Fruit fly (Drosophila melanogaster) whole organism, pupa: ENCODE results near the gene sac.

ENCODE experiments used
- CG10348 ChIP-seq: fragments of 200-800 bp; sonication (Bioruptor generic); IDR thresholded peaks from 2 replicates; pipeline ENCODE4 v1.3.6; 2022; ENCODE audit warnings: missing biosample characterization, missing genetic modification characterization
- CG13204 ChIP-seq: fragments of 200-800 bp; sonication (Bioruptor generic); optimal IDR thresholded peaks from 2 replicates; lab custom pipeline; 2018; ENCODE audit warnings: missing biosample characterization, mild to moderate bottlenecking, missing genetic modification characterization, moderate library complexity
- CG14655 ChIP-seq: fragments of 200-800 bp; sonication (Bioruptor generic); optimal IDR thresholded peaks from 3 replicates; lab custom pipeline; 2017; ENCODE audit warnings: mild to moderate bottlenecking, missing biosample characterization, missing genetic modification reagents, missing genetic modification characterization
- CG15710 ChIP-seq: fragments of 200-800 bp; sonication (Bioruptor generic); optimal IDR thresholded peaks from 2 replicates; lab custom pipeline; 2018; ENCODE audit warnings: missing biosample characterization, mild to moderate bottlenecking, missing genetic modification characterization, moderate library complexity
- CG17806 ChIP-seq: fragments of 200-800 bp; sonication (Bioruptor generic); optimal IDR thresholded peaks from 2 replicates; lab custom pipeline; 2018; ENCODE audit warnings: missing biosample characterization, mild to moderate bottlenecking, missing genetic modification characterization, moderate library complexity
- CG32121 ChIP-seq: fragments of 200-800 bp; sonication (Bioruptor generic); IDR thresholded peaks from 2 replicates; pipeline ENCODE4 v1.3.6; 2022; ENCODE audit warnings: missing biosample characterization, missing genetic modification characterization
- CG34367 ChIP-seq: fragments of 200-800 bp; sonication (Bioruptor generic); optimal IDR thresholded peaks from 2 replicates; lab custom pipeline; 2018; ENCODE audit warnings: missing biosample characterization, mild to moderate bottlenecking, missing genetic modification characterization
- CG4496 ChIP-seq: fragments of 200-800 bp; sonication (Bioruptor generic); IDR thresholded peaks from 3 replicates; pipeline ENCODE4 v1.3.6; 2022; ENCODE audit warnings: missing biosample characterization, missing genetic modification characterization
- CG8159 ChIP-seq: fragments of 200-800 bp; sonication (Bioruptor generic); optimal IDR thresholded peaks from 3 replicates; lab custom pipeline; 2018; ENCODE audit warnings: missing biosample characterization, mild to moderate bottlenecking, missing genetic modification characterization, moderate library complexity
- CG9948 ChIP-seq: fragments of 200-800 bp; sonication (Bioruptor generic); optimal IDR thresholded peaks from 2 replicates; lab custom pipeline; 2018; ENCODE audit warnings: missing biosample characterization, mild to moderate bottlenecking, missing genetic modification characterization, moderate library complexity
- D1 ChIP-seq: fragments of 200-800 bp; sonication (Bioruptor generic); optimal IDR thresholded peaks from 2 replicates; lab custom pipeline; 2018; ENCODE audit warnings: missing biosample characterization, mild to moderate bottlenecking, missing genetic modification characterization, moderate library complexity
- EcR ChIP-seq: fragments of 200-800 bp; sonication (Bioruptor generic); optimal IDR thresholded peaks from 3 replicates; lab custom pipeline; 2019; ENCODE audit warnings: missing biosample characterization, missing genetic modification characterization, mild to moderate bottlenecking, moderate library complexity, missing genetic modification reagents
- Ets98B ChIP-seq: fragments of 200-800 bp; sonication (Bioruptor generic); IDR thresholded peaks from 2 replicates; pipeline ENCODE4 v1.3.6; 2022; ENCODE audit warnings: missing biosample characterization, missing genetic modification characterization
- Pif1A ChIP-seq: fragments of 200-800 bp; sonication (Bioruptor generic); optimal IDR thresholded peaks from 3 replicates; lab custom pipeline; 2016; ENCODE audit warnings: missing biosample characterization, missing genetic modification characterization
- Pif1B ChIP-seq: fragments of 200-800 bp; sonication (Bioruptor generic); optimal IDR thresholded peaks from 3 replicates; lab custom pipeline; 2016; ENCODE audit warnings: missing biosample characterization, missing genetic modification characterization
- Snoo ChIP-seq: fragments of 200-800 bp; sonication (Bioruptor generic); optimal IDR thresholded peaks from 3 replicates; lab custom pipeline; 2017; ENCODE audit warnings: missing biosample characterization, mild to moderate bottlenecking, missing genetic modification characterization, inconsistent platforms
- fd96Ca ChIP-seq: fragments of 200-800 bp; sonication (Bioruptor generic); IDR thresholded peaks from 3 replicates; pipeline ENCODE4 v1.3.6; 2022; ENCODE audit warnings: missing biosample characterization, missing genetic modification characterization
- gl ChIP-seq: fragments of 200-800 bp; sonication (Bioruptor generic); optimal IDR thresholded peaks from 2 replicates; lab custom pipeline; 2018; ENCODE audit warnings: missing biosample characterization, mild to moderate bottlenecking, missing genetic modification characterization
- rn ChIP-seq: fragments of 200-800 bp; sonication (Bioruptor generic); IDR thresholded peaks from 2 replicates; pipeline ENCODE4 v1.3.6; 2022; ENCODE audit warnings: missing biosample characterization, missing genetic modification characterization

sac gene

dm6 chr3R:4479038-4479988 lies 1.3 kb upstream of the sac start, which contains the start of gene CG31523:
CG31523 (minus strand) TSS chr3R:4479207.
- no peak for TF ChIP-seq CG9948
- no peak for TF ChIP-seq gl (tag; lab: Kevin White, UChicago)
- no peak for TF ChIP-seq fd96Ca (GFP tag; lab: Robert Waterston, UW)
- TF ChIP-seq Pif1B (GFP tag; lab: Kevin White, UChicago), result no peak
- no peak for TF ChIP-seq CG8159 (tag; lab: Kevin White, UChicago)
- no peak for TF ChIP-seq CG13204
- TF ChIP-seq Ets98B (GFP tag; lab: Robert Waterston, UW), result no peak
- TF ChIP-seq D1, result no peak
- TF ChIP-seq CG17806 (tag; lab: Kevin White, UChicago), result no peak
- TF ChIP-seq Snoo (tag; lab: Kevin White, UChicago), result no peak
- TF ChIP-seq Pif1A (GFP tag; lab: Kevin White, UChicago), result no peak
- TF ChIP-seq CG15710 (tag; lab: Kevin White, UChicago), result no peak
- TF ChIP-seq CG4496 (GFP tag; lab: Robert Waterston, UW), result no peak

- no peak for TF ChIP-seq CG4496 (GFP tag; lab: Robert Waterston, UW)
Measured at dm6 chr3R:4484999-4485398, 4.4 kb downstream of the sac start, which contains the start of gene Fip1. Fip1 (plus strand) TSS chr3R:4485008.

- no peak for TF ChIP-seq CG4496 (GFP tag; lab: Robert Waterston, UW)
Measured at dm6 chr3R:4506265-4506664, 25.7 kb downstream of the sac start, which contains the start of gene CG34425. CG34425 (minus strand) TSS chr3R:4506365.

dm6 chr3R:4524144-4524784 lies 43.7 kb downstream of the sac start:
- TF ChIP-seq CG9948, result no peak
- TF ChIP-seq CG4496 (GFP tag; lab: Robert Waterston, UW), result no peak
- no peak for TF ChIP-seq CG10348 (GFP tag; lab: Robert Waterston, UW)
- TF ChIP-seq D1, result no peak
- TF ChIP-seq CG15710 (tag; lab: Kevin White, UChicago), result no peak
- no peak for TF ChIP-seq rn (GFP tag; lab: Robert Waterston, UW)
- TF ChIP-seq Ets98B (GFP tag; lab: Robert Waterston, UW), result no peak
- TF ChIP-seq Pif1B (GFP tag; lab: Kevin White, UChicago), result no peak
- TF ChIP-seq CG34367, result no peak
- no peak for TF ChIP-seq Snoo (tag; lab: Kevin White, UChicago)
- no peak for TF ChIP-seq CG17806 (tag; lab: Kevin White, UChicago)
- TF ChIP-seq fd96Ca (GFP tag; lab: Robert Waterston, UW), result no peak
- no peak for TF ChIP-seq CG32121 (GFP tag; lab: Robert Waterston, UW)
- TF ChIP-seq, all 21 proteins: peak for 0

dm6 chr3R:4530972-4531371 lies 50.4 kb downstream of the sac start:
- TF ChIP-seq fd96Ca (GFP tag; lab: Robert Waterston, UW) (no peak), gl (tag; lab: Kevin White, UChicago) (no peak), EcR (GFP tag; lab: Kevin White, UChicago) (no peak), CG34367 (no peak), rn (GFP tag; lab: Robert Waterston, UW) (no peak), CG14655 (GFP tag; lab: Kevin White, UChicago) (no peak), CG9948 (no peak), CG10348 (GFP tag; lab: Robert Waterston, UW) (no peak)
- TF ChIP-seq, all 21 proteins: peak for 0
